Worm (Caenorhabditis elegans) whole organism, midembryonic: ENCODE results near the gene H17B01.2.

Source experiments
- T22C8.4 ChIP-seq: fragments of 200-800 bp; sonication (Bioruptor generic); IDR thresholded peaks from 2 replicates; pipeline ENCODE4 v1.3.6; 2022; ENCODE audit warnings: missing genetic modification characterization, missing compliant biosample characterization
- cog-1 ChIP-seq: sonication (generic microtip); optimal IDR thresholded peaks from 2 replicates; lab custom pipeline; 2016; ENCODE audit warnings: missing genetic modification characterization, missing compliant biosample characterization
- flt-1 ChIP-seq: fragments of 200-800 bp; sonication (Bioruptor generic); IDR thresholded peaks from 2 replicates; pipeline ENCODE4 v1.3.6; 2022; ENCODE audit warnings: missing genetic modification characterization, missing compliant biosample characterization
- klf-2 ChIP-seq: fragments of 200-800 bp; sonication (Bioruptor generic); conservative IDR thresholded peaks from 2 replicates; pipeline ENCODE4 v1.3.6; 2022; ENCODE audit warnings: missing genetic modification reagents, missing genetic modification characterization, missing compliant biosample characterization
- tab-1 ChIP-seq: fragments of 200-800 bp; sonication (Bioruptor generic); IDR thresholded peaks from 2 replicates; pipeline ENCODE4 v1.3.6; 2022; ENCODE audit warnings: missing genetic modification characterization, missing compliant biosample characterization
- ztf-23 ChIP-seq: fragments of 200-800 bp; sonication (Bioruptor generic); IDR thresholded peaks from 2 replicates; pipeline ENCODE4 v1.3.6; 2022; ENCODE audit warnings: missing genetic modification reagents, missing genetic modification characterization, missing compliant biosample characterization
- ztf-29 ChIP-seq: fragments of 200-800 bp; sonication (Bioruptor generic); IDR thresholded peaks from 2 replicates; pipeline ENCODE4 v1.3.6; 2022; ENCODE audit warnings: missing genetic modification reagents, missing genetic modification characterization, missing compliant biosample characterization

DNA sequence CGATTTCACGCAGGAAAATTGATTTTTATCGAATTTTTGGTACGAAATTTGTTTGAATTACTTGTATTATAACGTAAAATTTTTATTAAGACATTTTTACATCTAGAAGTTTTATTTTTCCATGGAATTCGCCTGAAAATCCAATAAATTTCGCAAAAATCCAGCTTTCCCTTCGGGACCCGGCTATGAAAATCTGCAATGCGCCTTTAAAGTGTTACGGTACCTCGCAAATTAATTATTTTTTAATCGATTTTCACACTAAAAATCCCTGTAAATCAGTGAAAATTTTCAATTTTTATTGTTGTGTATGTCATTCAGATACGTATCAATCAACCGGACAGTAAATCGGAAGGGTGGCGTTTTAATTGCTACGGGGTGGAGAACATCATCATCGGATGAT, 30.6 kb downstream of the H17B01.2 start:
- TF ChIP-seq T22C8.4 (GFP tag; lab: Robert Waterston, UW): no peak
- TF ChIP-seq tab-1 (GFP tag; lab: Robert Waterston, UW): no peak
- no peak for TF ChIP-seq flt-1
- no peak for TF ChIP-seq klf-2 (GFP tag; lab: Robert Waterston, UW)
- no peak for TF ChIP-seq cog-1
- no peak for TF ChIP-seq ztf-29 (GFP tag; lab: Robert Waterston, UW)
- no peak for TF ChIP-seq ztf-23
